Fruit fly (Drosophila melanogaster): ENCODE measurements around the gene CG32687.
A peak's percentile ranks its signal among the peaks of the same experiment; 100 is the strongest.

DNA sequence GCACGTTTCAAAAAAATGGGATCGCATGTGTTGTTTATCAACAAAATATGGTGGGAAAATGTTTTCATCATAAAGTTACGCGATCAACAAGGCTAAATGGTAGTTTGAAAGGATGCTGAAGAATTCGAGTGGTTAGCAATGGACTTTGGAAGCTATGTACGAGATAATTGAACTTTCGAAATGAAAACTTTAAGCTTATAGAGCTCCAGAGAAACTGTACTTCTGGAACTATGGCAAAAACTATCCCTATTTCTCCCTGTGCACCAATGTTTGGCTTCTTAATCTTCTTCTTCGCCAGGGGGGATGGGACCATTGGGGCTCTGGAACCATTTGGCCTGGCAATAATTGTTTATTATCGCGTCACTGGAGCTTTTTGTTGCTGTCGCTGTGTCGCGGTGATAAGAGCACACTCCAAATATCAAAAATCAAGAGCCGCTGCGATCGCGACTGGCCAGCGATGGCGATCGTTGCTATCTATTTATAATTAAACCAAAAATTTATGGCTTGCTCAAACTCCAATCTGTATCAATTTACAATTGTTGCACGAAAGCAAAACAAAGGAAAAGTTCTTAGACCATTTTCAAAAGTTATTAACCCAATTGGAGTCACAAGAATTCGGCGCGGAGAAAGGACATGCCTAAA, 1.1 kb upstream of the CG32687 start:
- TF ChIP-seq CG15336 (GFP tag; IDR thresholded peaks at IDR 0.05) (no peak), spab (GFP tag; optimal IDR thresholded peaks at IDR 0.05) (no peak), OdsH (GFP tag; optimal IDR thresholded peaks at IDR 0.05) (no peak), CG1621 (tag; optimal IDR thresholded peaks at IDR 0.05) (no peak), Sox102F (GFP tag; optimal IDR thresholded peaks at IDR 0.05) (no peak), achi (GFP tag; optimal IDR thresholded peaks at IDR 0.05) (no peak), svp (GFP tag) (peak; percentile 81), topi (GFP tag; optimal IDR thresholded peaks at IDR 0.05) (no peak), CG4318 (GFP tag; optimal IDR thresholded peaks at IDR 0.05) (no peak), Sox14 (GFP tag; optimal IDR thresholded peaks at IDR 0.05) (no peak), Gug (GFP tag; IDR thresholded peaks at IDR 0.05) (no peak), CG8319 (GFP tag; optimal IDR thresholded peaks at IDR 0.05) (no peak)

Data from whole organism, prepupa.